Worm (Caenorhabditis elegans): ENCODE measurements around the gene F36G9.15.
A peak's percentile ranks its signal among the peaks of the same experiment; 100 is the strongest.

Gene F36G9.15

DNA sequence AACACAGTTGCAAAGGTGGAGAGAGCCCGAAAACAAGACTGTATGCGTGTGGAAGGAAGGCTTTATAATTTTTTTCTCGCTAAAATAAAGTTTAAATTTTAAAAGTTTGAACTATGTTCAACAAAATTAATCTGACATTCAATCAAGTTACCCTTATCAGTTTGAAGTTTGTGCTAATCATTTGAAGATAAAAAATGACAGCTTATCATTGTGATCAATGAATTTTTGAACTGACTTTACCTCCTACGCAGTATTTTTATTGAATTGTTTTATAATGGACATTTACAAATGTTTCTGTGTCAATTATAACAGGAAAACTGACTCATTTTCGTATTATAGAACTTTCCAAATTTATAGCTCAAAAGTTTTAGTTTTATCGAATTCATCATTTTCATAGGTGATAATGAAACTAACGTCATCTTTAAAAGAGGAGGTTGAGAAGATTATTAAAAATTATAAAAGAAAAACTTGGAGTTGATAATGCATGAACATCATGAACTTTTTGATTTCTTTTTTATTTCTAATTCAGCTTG, 9.7 kb downstream of the F36G9.15 start, which contains the start of gene oac-20:
Gene oac-20 (plus strand): TSS at position 483 of the 533 bp plus-strand sequence.
- TF ChIP-seq nhr-23 (tag; optimal IDR thresholded peaks at IDR 0.05) (no peak), nhr-25 (tag; optimal IDR thresholded peaks at IDR 0.05) (no peak), unc-39 (tag; optimal IDR thresholded peaks at IDR 0.05) (no peak), nhr-76 (tag; optimal IDR thresholded peaks at IDR 0.05) (no peak), elt-2 (tag; optimal IDR thresholded peaks at IDR 0.05) (peak; percentile 92), egl-27 (tag; optimal IDR thresholded peaks at IDR 0.05) (no peak), lin-39 (tag; optimal IDR thresholded peaks at IDR 0.05) (no peak), lin-15B (tag; optimal IDR thresholded peaks at IDR 0.05) (no peak), tbx-2 (tag; optimal IDR thresholded peaks at IDR 0.05) (no peak), ceh-28 (tag; optimal IDR thresholded peaks at IDR 0.05) (no peak), nhr-237 (tag; optimal IDR thresholded peaks at IDR 0.05) (no peak), pqm-1 (tag; optimal IDR thresholded peaks at IDR 0.05) (peak; percentile 76), fos-1 (tag; optimal IDR thresholded peaks at IDR 0.05) (no peak), hmg-11 (tag; optimal IDR thresholded peaks at IDR 0.05) (no peak), lsy-12 (tag; optimal IDR thresholded peaks at IDR 0.05) (no peak)

ce11 chrV:15975845-15976244, 12.1 kb downstream of the F36G9.15 start, which contains the start of gene clec-232:
Gene clec-232 (plus strand): TSS chrV:15976145.
- TF ChIP-seq lin-39 (tag; optimal IDR thresholded peaks at IDR 0.05) (no peak), mdl-1 (tag; optimal IDR thresholded peaks at IDR 0.05) (no peak), sea-2 (GFP tag; optimal IDR thresholded peaks at IDR 0.05) (no peak), jun-1 (tag; optimal IDR thresholded peaks at IDR 0.05) (no peak), lsy-12 (tag; optimal IDR thresholded peaks at IDR 0.05) (no peak), nhr-11 (tag; optimal IDR thresholded peaks at IDR 0.05) (no peak), ceh-9 (tag; optimal IDR thresholded peaks at IDR 0.05) (no peak), aly-2 (tag; optimal IDR thresholded peaks at IDR 0.05) (no peak)

ce11 chrV:15974836-15975235, 13.1 kb downstream of the F36G9.15 start, which contains the start of gene sru-22:
Gene sru-22 (minus strand): TSS chrV:15974936.
- no peak for TF ChIP-seq aly-2 (tag; optimal IDR thresholded peaks at IDR 0.05)

DNA sequence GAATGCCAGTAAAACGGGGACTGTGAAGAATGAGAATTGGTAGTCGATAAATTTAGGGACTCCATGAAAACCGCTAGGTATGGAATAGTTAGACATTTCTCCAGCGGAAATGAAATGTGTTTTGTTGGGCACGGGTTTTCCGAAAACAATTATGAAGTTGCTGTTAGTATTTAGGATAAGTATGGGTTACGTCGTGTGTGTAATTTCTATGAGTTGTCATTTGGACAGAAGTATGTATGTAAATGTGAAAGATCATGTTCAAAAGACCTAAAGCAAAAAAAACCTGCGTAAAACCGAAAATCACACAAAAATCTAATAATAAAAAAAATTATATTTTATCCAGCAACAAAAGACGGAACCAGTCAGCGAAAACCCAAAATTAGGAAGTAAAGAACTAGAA, 15.5 kb downstream of the F36G9.15 start, which contains the start of gene sru-23:
Gene sru-23 (minus strand): TSS at position 101 of the 400 bp plus-strand sequence.
- TF ChIP-seq unc-39 (tag; optimal IDR thresholded peaks at IDR 0.05) (no peak), ceh-28 (tag; optimal IDR thresholded peaks at IDR 0.05) (no peak), ceh-16 (tag; optimal IDR thresholded peaks at IDR 0.05) (no peak), lin-15B (tag; optimal IDR thresholded peaks at IDR 0.05) (no peak), eor-1 (tag; optimal IDR thresholded peaks at IDR 0.05) (no peak), lin-39 (tag; optimal IDR thresholded peaks at IDR 0.05) (no peak), nhr-67 (tag; optimal IDR thresholded peaks at IDR 0.05) (no peak), ceh-82 (tag; optimal IDR thresholded peaks at IDR 0.05) (no peak), unc-62 (GFP tag; optimal IDR thresholded peaks at IDR 0.05) (no peak), ZK546.5 (tag; optimal IDR thresholded peaks at IDR 0.05) (no peak), elt-2 (tag; optimal IDR thresholded peaks at IDR 0.05) (no peak), nhr-28 (tag; optimal IDR thresholded peaks at IDR 0.05) (no peak), nhr-25 (tag; optimal IDR thresholded peaks at IDR 0.05) (no peak), sea-2 (GFP tag; optimal IDR thresholded peaks at IDR 0.05) (no peak), zag-1 (tag; optimal IDR thresholded peaks at IDR 0.05) (no peak), lsy-12 (tag; optimal IDR thresholded peaks at IDR 0.05) (no peak), nhr-12 (tag; optimal IDR thresholded peaks at IDR 0.05) (no peak), aly-2 (tag; optimal IDR thresholded peaks at IDR 0.05) (no peak), nhr-43 (tag; optimal IDR thresholded peaks at IDR 0.05; ENCODE audit: poor library complexity, severe bottlenecking) (no peak)

ce11 chrV:15970820-15971219, 17.2 kb downstream of the F36G9.15 start:
- TF ChIP-seq mml-1 (tag; optimal IDR thresholded peaks at IDR 0.05), result no peak
- TF ChIP-seq egl-5 (tag; optimal IDR thresholded peaks at IDR 0.05), result no peak
- no peak for TF ChIP-seq ama-1 (optimal IDR thresholded peaks at IDR 0.05)
- TF ChIP-seq lin-39 (tag; optimal IDR thresholded peaks at IDR 0.05), result no peak
- no peak for TF ChIP-seq ceh-82 (tag; optimal IDR thresholded peaks at IDR 0.05)
- TF ChIP-seq nhr-76 (tag; optimal IDR thresholded peaks at IDR 0.05), result no peak
- no peak for TF ChIP-seq ztf-11 (tag; optimal IDR thresholded peaks at IDR 0.05)
- TF ChIP-seq ceh-28 (tag; optimal IDR thresholded peaks at IDR 0.05), result no peak
- no peak for TF ChIP-seq mdl-1 (tag; optimal IDR thresholded peaks at IDR 0.05)
- TF ChIP-seq nhr-12 (tag; optimal IDR thresholded peaks at IDR 0.05), result no peak
- TF ChIP-seq unc-62 (GFP tag; optimal IDR thresholded peaks at IDR 0.05), result no peak
- TF ChIP-seq lsy-12 (tag; optimal IDR thresholded peaks at IDR 0.05), result no peak
- TF ChIP-seq ztf-4 (tag; optimal IDR thresholded peaks at IDR 0.05), result no peak
